Fruit fly (Drosophila melanogaster) whole organism, embryonic: ENCODE results near the gene CG17633.

Experiments
- CG11723 ChIP-seq: fragments of 200-800 bp; sonication (Bioruptor generic); optimal IDR thresholded peaks from 2 replicates; lab custom pipeline; 2017; ENCODE audit warnings: missing biosample characterization, mild to moderate bottlenecking, missing genetic modification characterization
- CG13624 ChIP-seq: fragments of 200-800 bp; sonication (Bioruptor generic); optimal IDR thresholded peaks from 2 replicates; lab custom pipeline; 2016; ENCODE audit warnings: missing biosample characterization, missing genetic modification characterization
- CG17361 ChIP-seq: fragments of 200-800 bp; sonication (Bioruptor generic); IDR thresholded peaks from 3 replicates; pipeline ENCODE4 v1.3.6; 2022; ENCODE audit warnings: missing biosample characterization, missing genetic modification characterization
- CG18619 ChIP-seq: fragments of 200-800 bp; sonication (Bioruptor generic); optimal IDR thresholded peaks from 3 replicates; lab custom pipeline; 2017; ENCODE audit warnings: missing biosample characterization, mild to moderate bottlenecking, missing genetic modification characterization
- CG3838 ChIP-seq: fragments of 200-800 bp; sonication (Bioruptor generic); optimal IDR thresholded peaks from 3 replicates; lab custom pipeline; 2016; ENCODE audit warnings: missing biosample characterization, missing genetic modification characterization
- CG6254 ChIP-seq: fragments of 200-800 bp; sonication (Bioruptor generic); optimal IDR thresholded peaks from 3 replicates; lab custom pipeline; 2017; ENCODE audit warnings: mild to moderate bottlenecking, missing biosample characterization, missing genetic modification reagents, missing genetic modification characterization
- CG6791 ChIP-seq: fragments of 200-800 bp; sonication (Bioruptor generic); IDR thresholded peaks from 3 replicates; pipeline ENCODE4 v1.3.6; 2022; ENCODE audit warnings: missing biosample characterization, missing genetic modification characterization; ENCODE audit not compliant: partially characterized antibody
- CG8290 ChIP-seq, 3 experiments: fragments of 200-800 bp; sonication (Bioruptor generic); optimal IDR thresholded peaks; 2 replicates each; lab custom pipeline; 2016 to 2019; ENCODE audit warnings: missing biosample characterization in 3 of 3, missing genetic modification characterization in 3 of 3, mild to moderate bottlenecking in 2 of 3, moderate library complexity in 1 of 3
- Nf-YB ChIP-seq: fragments of 200-800 bp; sonication (Bioruptor generic); optimal IDR thresholded peaks from 3 replicates; lab custom pipeline; 2019; ENCODE audit warnings: missing biosample characterization, mild to moderate bottlenecking, missing genetic modification characterization, moderate library complexity
- amos ChIP-seq: fragments of 200-800 bp; sonication (Bioruptor generic); IDR thresholded peaks from 2 replicates; pipeline ENCODE4 v1.3.6; 2022; ENCODE audit warnings: missing biosample characterization, missing genetic modification characterization; ENCODE audit not compliant: partially characterized antibody

- TF ChIP-seq Nf-YB (GFP tag; lab: Kevin White, UChicago) (no peak), CG18619 (no peak), CG11723 (no peak), amos (GFP tag; lab: Robert Waterston, UW) (no peak), CG6254 (GFP tag; lab: Kevin White, UChicago) (no peak), CG8290 (GFP tag; optimal IDR thresholded peaks at IDR 0.05; lab: Kevin White, UChicago) (peak; percentile 35), CG8290 (tag; optimal IDR thresholded peaks at IDR 0.05; lab: Kevin White, UChicago) (no peak), CG3838 (GFP tag; lab: Kevin White, UChicago) (no peak), CG6791 (0 out of 3 replicates have a peak, but pooled peaks have one; percentile 33), CG13624 (GFP tag; lab: Kevin White, UChicago) (no peak), CG17361 (GFP tag; lab: Robert Waterston, UW) (no peak)
These were observed 37.6 kb upstream of the CG17633 start for dm6 chr2L:9731269-9731668.
